Fruit fly (Drosophila melanogaster) whole organism, embryonic: ENCODE measurements around the gene CG13084.

ENCODE experiments used
- BtbVII ChIP-seq: fragments of 200-800 bp; sonication (Bioruptor generic); optimal IDR thresholded peaks from 3 replicates; lab custom pipeline; 2017; ENCODE audit warnings: missing biosample characterization, mild to moderate bottlenecking, missing genetic modification characterization
- CG16779 ChIP-seq: fragments of 200-800 bp; sonication (Bioruptor generic); IDR thresholded peaks from 2 replicates; pipeline ENCODE4 v1.3.6; 2022; ENCODE audit warnings: missing biosample characterization, missing genetic modification characterization
- CG16815 ChIP-seq: fragments of 200-800 bp; sonication (Bioruptor generic); optimal IDR thresholded peaks from 3 replicates; lab custom pipeline; 2017; ENCODE audit warnings: missing biosample characterization, mild to moderate bottlenecking, missing genetic modification characterization
- CG1792 ChIP-seq: fragments of 200-800 bp; sonication (Bioruptor generic); optimal IDR thresholded peaks from 2 replicates; lab custom pipeline; 2016; ENCODE audit warnings: missing biosample characterization, missing genetic modification characterization
- CG2116 ChIP-seq: fragments of 200-800 bp; sonication (Bioruptor generic); optimal IDR thresholded peaks from 3 replicates; lab custom pipeline; 2018; ENCODE audit warnings: missing biosample characterization, mild to moderate bottlenecking, missing genetic modification characterization
- CG33213 ChIP-seq: fragments of 200-800 bp; sonication (Bioruptor generic); optimal IDR thresholded peaks from 3 replicates; lab custom pipeline; 2016; ENCODE audit warnings: missing biosample characterization, missing genetic modification characterization
- CG4282 ChIP-seq: fragments of 200-800 bp; sonication (Bioruptor generic); optimal IDR thresholded peaks from 2 replicates; lab custom pipeline; 2016; ENCODE audit warnings: missing biosample characterization, missing genetic modification characterization
- CG4328 ChIP-seq: fragments of 200-800 bp; sonication (Bioruptor generic); optimal IDR thresholded peaks from 3 replicates; lab custom pipeline; 2017; ENCODE audit warnings: missing biosample characterization, missing genetic modification reagents, missing genetic modification characterization
- CG4820 ChIP-seq: fragments of 200-800 bp; sonication (Bioruptor generic); optimal IDR thresholded peaks from 3 replicates; lab custom pipeline; 2016; ENCODE audit warnings: missing biosample characterization, missing genetic modification characterization
- CG5953 ChIP-seq: fragments of 200-800 bp; sonication (Bioruptor generic); IDR thresholded peaks from 2 replicates; pipeline ENCODE4 v1.3.6; 2022; ENCODE audit warnings: missing biosample characterization, missing genetic modification characterization
- CG6689 ChIP-seq: fragments of 200-800 bp; sonication (Bioruptor generic); IDR thresholded peaks from 2 replicates; pipeline ENCODE4 v1.3.6; 2022; ENCODE audit warnings: missing biosample characterization, missing genetic modification characterization
- CG7372 ChIP-seq: fragments of 200-800 bp; sonication (Bioruptor generic); IDR thresholded peaks from 2 replicates; pipeline ENCODE4 v1.3.6; 2022; ENCODE audit warnings: missing biosample characterization, missing genetic modification characterization
- CG8089 ChIP-seq: fragments of 200-800 bp; sonication (Bioruptor generic); optimal IDR thresholded peaks from 3 replicates; lab custom pipeline; 2016; ENCODE audit warnings: missing biosample characterization, missing genetic modification characterization
- CG9215 ChIP-seq: fragments of 200-800 bp; sonication (Bioruptor generic); IDR thresholded peaks from 2 replicates; pipeline ENCODE4 v1.3.6; 2022; ENCODE audit warnings: missing biosample characterization, missing genetic modification characterization
- Camta ChIP-seq: fragments of 200-800 bp; sonication (Bioruptor generic); optimal IDR thresholded peaks from 2 replicates; lab custom pipeline; 2016; ENCODE audit warnings: missing biosample characterization, missing genetic modification characterization
- D19A ChIP-seq: fragments of 200-800 bp; optimal IDR thresholded peaks from 3 replicates; lab custom pipeline; 2019; ENCODE audit warnings: missing biosample characterization, mild to moderate bottlenecking, missing genetic modification characterization, moderate library complexity
- E2f2 ChIP-seq: fragments of 200-800 bp; sonication (Bioruptor generic); IDR thresholded peaks from 2 replicates; pipeline ENCODE4 v1.3.6; 2022; ENCODE audit warnings: missing biosample characterization, missing genetic modification characterization
- H15 ChIP-seq: fragments of 200-800 bp; sonication (Bioruptor generic); IDR thresholded peaks from 3 replicates; pipeline ENCODE4 v1.3.6; 2022; ENCODE audit warnings: missing biosample characterization, missing genetic modification characterization
- MESR4 ChIP-seq: fragments of 200-800 bp; sonication (Bioruptor generic); optimal IDR thresholded peaks from 2 replicates; lab custom pipeline; 2018; ENCODE audit warnings: missing biosample characterization, mild to moderate bottlenecking, missing genetic modification characterization, moderate library complexity
- Max ChIP-seq: fragments of 200-800 bp; sonication (Bioruptor generic); optimal IDR thresholded peaks from 2 replicates; lab custom pipeline; 2016; ENCODE audit warnings: missing biosample characterization, mild to moderate bottlenecking, missing genetic modification characterization
- Optix ChIP-seq: fragments of 200-800 bp; sonication (Bioruptor generic); IDR thresholded peaks from 3 replicates; pipeline ENCODE4 v1.3.6; 2022; ENCODE audit warnings: missing biosample characterization, missing genetic modification characterization
- Pdp1 ChIP-seq, 2 experiments: fragments of 200-800 bp; sonication (Bioruptor generic); optimal IDR thresholded peaks; 3 replicates each; lab custom pipeline; 2016; ENCODE audit warnings: missing biosample characterization in 2 of 2, missing genetic modification characterization in 2 of 2, mild to moderate bottlenecking in 1 of 2, moderate library complexity in 1 of 2
- ato ChIP-seq: fragments of 200-800 bp; sonication (Bioruptor generic); IDR thresholded peaks from 2 replicates; pipeline ENCODE4 v1.3.6; 2022; ENCODE audit warnings: missing biosample characterization, missing genetic modification characterization; ENCODE audit not compliant: partially characterized antibody
- br ChIP-seq: fragments of >200 bp; optimal IDR thresholded peaks from 2 replicates; lab custom pipeline; 2017
- cwo ChIP-seq: fragments of 200-800 bp; sonication (Bioruptor generic); optimal IDR thresholded peaks from 3 replicates; lab custom pipeline; 2017; ENCODE audit warnings: missing biosample characterization, missing genetic modification characterization, mild to moderate bottlenecking, moderate library complexity, missing genetic modification reagents
- danr ChIP-seq: fragments of 200-800 bp; sonication (Bioruptor generic); IDR thresholded peaks from 2 replicates; pipeline ENCODE4 v1.3.6; 2022; ENCODE audit warnings: missing biosample characterization, missing genetic modification characterization
- dm ChIP-seq: fragments of 200-800 bp; sonication (Bioruptor generic); optimal IDR thresholded peaks from 3 replicates; lab custom pipeline; 2016; ENCODE audit warnings: missing biosample characterization, missing genetic modification characterization
- eyg ChIP-seq: fragments of 200-800 bp; sonication (Bioruptor generic); optimal IDR thresholded peaks from 3 replicates; lab custom pipeline; 2016; ENCODE audit warnings: missing biosample characterization, missing genetic modification characterization
- insv ChIP-seq, 2 experiments: fragments of 200-800 bp; sonication (Bioruptor generic); optimal IDR thresholded peaks; 3 replicates each; lab custom pipeline; 2016 to 2018; ENCODE audit warnings: missing biosample characterization in 2 of 2, missing genetic modification characterization in 2 of 2
- lilli ChIP-seq: fragments of 200-800 bp; sonication (Bioruptor generic); optimal IDR thresholded peaks from 3 replicates; lab custom pipeline; 2016; ENCODE audit warnings: missing biosample characterization, missing genetic modification characterization
- nau ChIP-seq: fragments of 200-800 bp; sonication (Bioruptor generic); optimal IDR thresholded peaks from 3 replicates; lab custom pipeline; 2017; ENCODE audit warnings: missing biosample characterization, mild to moderate bottlenecking, missing genetic modification characterization, missing genetic modification reagents
- nmo ChIP-seq: fragments of 200-800 bp; sonication (Bioruptor generic); optimal IDR thresholded peaks from 2 replicates; lab custom pipeline; 2018; ENCODE audit warnings: missing biosample characterization, mild to moderate bottlenecking, missing genetic modification characterization, moderate library complexity
- onecut ChIP-seq: fragments of 200-800 bp; sonication (Bioruptor generic); IDR thresholded peaks from 2 replicates; pipeline ENCODE4 v1.3.6; 2022; ENCODE audit warnings: missing biosample characterization, missing genetic modification characterization
- p53 ChIP-seq: fragments of 200-800 bp; sonication (Bioruptor generic); optimal IDR thresholded peaks from 2 replicates; lab custom pipeline; 2016; ENCODE audit warnings: missing biosample characterization, missing genetic modification characterization
- pum ChIP-seq: fragments of 200-800 bp; sonication (Bioruptor generic); optimal IDR thresholded peaks from 2 replicates; lab custom pipeline; 2016; ENCODE audit warnings: missing biosample characterization, missing genetic modification characterization
- sisA ChIP-seq: fragments of 200-800 bp; sonication (Bioruptor generic); IDR thresholded peaks from 2 replicates; pipeline ENCODE4 v1.3.6; 2022; ENCODE audit warnings: missing biosample characterization, missing genetic modification characterization
- slbo ChIP-seq: fragments of 200-800 bp; sonication (Bioruptor generic); IDR thresholded peaks from 2 replicates; pipeline ENCODE4 v1.3.6; 2022; ENCODE audit warnings: missing biosample characterization, missing genetic modification characterization
- tll ChIP-seq, 2 experiments: fragments of 200-800 bp in 1 of 2; fragments of >200 bp in 1 of 2; sonication (Bioruptor generic) in 1 of 2; optimal IDR thresholded peaks; 2 replicates each; lab custom pipeline; 2017 to 2019; ENCODE audit warnings: missing biosample characterization in 2 of 2, missing genetic modification characterization in 2 of 2, mild to moderate bottlenecking in 1 of 2, moderate library complexity in 1 of 2
- twi ChIP-seq: fragments of 200-800 bp; optimal IDR thresholded peaks from 2 replicates; lab custom pipeline; 2019; ENCODE audit warnings: missing biosample characterization, mild to moderate bottlenecking, missing genetic modification characterization, moderate library complexity
- zen ChIP-seq: fragments of 200-800 bp; sonication (Bioruptor generic); optimal IDR thresholded peaks from 3 replicates; lab custom pipeline; 2018; ENCODE audit warnings: missing biosample characterization, mild to moderate bottlenecking, missing genetic modification characterization, moderate library complexity

The CG13084 gene

dm6 chr2L:19492934-19493686 lies 8.4 kb downstream of the CG13084 start, which contains the start of the genes swm and Ctu2 (continued):
- TF ChIP-seq CG7372 (GFP tag; lab: Robert Waterston, UW) (peak; percentile 57; the same call in 1 of the 2 replicates), CG33213 (no peak), MESR4 (GFP tag; lab: Kevin White, UChicago) (peak; percentile 96), dm (GFP tag; lab: Kevin White, UChicago) (peak; percentile 20), lilli (GFP tag; lab: Kevin White, UChicago) (peak; percentile 28), nmo (GFP tag; lab: Kevin White, UChicago) (peak; percentile 83), CG2116 (GFP tag; lab: Kevin White, UChicago) (peak; percentile 98), CG16815 (GFP tag; lab: Kevin White, UChicago) (peak; percentile 56), BtbVII (GFP tag; lab: Kevin White, UChicago) (no peak), H15 (GFP tag; lab: Robert Waterston, UW) (no peak), CG8089 (GFP tag; lab: Kevin White, UChicago) (no peak), cwo (peak; percentile 43), Camta (GFP tag; lab: Kevin White, UChicago) (no peak), CG16779 (GFP tag; lab: Robert Waterston, UW) (no peak), CG4820 (peak; percentile 38), Optix (GFP tag; lab: Robert Waterston, UW) (no peak), nau (GFP tag; lab: Kevin White, UChicago) (no peak), twi (tag; lab: Kevin White, UChicago) (peak; percentile 74), zen (tag; lab: Kevin White, UChicago) (peak; percentile 48), CG4328 (GFP tag; lab: Kevin White, UChicago) (peak; percentile 66), br (lab: Kevin White, UChicago) (no peak), p53 (GFP tag; lab: Kevin White, UChicago) (no peak), CG4282 (GFP tag; lab: Kevin White, UChicago) (no peak), CG9215 (GFP tag; lab: Robert Waterston, UW) (peak; percentile 72), CG6689 (GFP tag; lab: Robert Waterston, UW) (peak; percentile 68), Pdp1 (GFP tag; optimal IDR thresholded peaks at IDR 0.05; lab: Kevin White, UChicago) (peak in 1 of 2 experiments; percentile 18), sisA (GFP tag; lab: Robert Waterston, UW) (peak; percentile 13; the same call in 1 of the 2 replicates), slbo (GFP tag; lab: Robert Waterston, UW) (peak; percentile 78), onecut (GFP tag; lab: Robert Waterston, UW) (no peak), CG5953 (GFP tag; lab: Robert Waterston, UW) (no peak), danr (GFP tag; lab: Robert Waterston, UW) (0 out of 2 replicates have a peak, but pooled peaks have one; percentile 18), tll (GFP tag; optimal IDR thresholded peaks at IDR 0.05; lab: Kevin White, UChicago) (no peak), D19A (no peak), eyg (GFP tag; lab: Kevin White, UChicago) (no peak), insv (GFP tag; optimal IDR thresholded peaks at IDR 0.05; lab: Kevin White, UChicago) (peak in 1 of 2 experiments; percentile 51), pum (peak; percentile 23), ato (GFP tag; lab: Robert Waterston, UW) (no peak), CG1792 (GFP tag; lab: Kevin White, UChicago) (no peak), E2f2 (GFP tag; lab: Robert Waterston, UW) (0 out of 2 replicates have a peak, but pooled peaks have one; percentile 33), Max (peak; percentile 2)
